Fruit fly (Drosophila melanogaster) whole organism, embryonic: ENCODE data around the gene CG15498.

Experiments
- Abd-B ChIP-seq: fragments of 200-800 bp; sonication (Bioruptor generic); optimal IDR thresholded peaks from 2 replicates; lab custom pipeline; 2018; ENCODE audit warnings: missing biosample characterization, mild to moderate bottlenecking, missing genetic modification characterization, moderate library complexity
- Ada2b ChIP-seq: fragments of 200-800 bp; sonication (Bioruptor generic); IDR thresholded peaks from 2 replicates; pipeline ENCODE4 v1.3.6; 2022; ENCODE audit warnings: missing biosample characterization, missing genetic modification characterization
- Aef1 ChIP-seq: fragments of 200-800 bp; sonication (Bioruptor generic); IDR thresholded peaks from 3 replicates; pipeline ENCODE4 v1.3.6; 2022; ENCODE audit warnings: missing biosample characterization, missing genetic modification characterization
- Bdp1 ChIP-seq: fragments of 200-800 bp; sonication (Bioruptor generic); optimal IDR thresholded peaks from 3 replicates; lab custom pipeline; 2016; ENCODE audit warnings: missing biosample characterization, missing genetic modification characterization
- BtbVII ChIP-seq: fragments of 200-800 bp; sonication (Bioruptor generic); optimal IDR thresholded peaks from 3 replicates; lab custom pipeline; 2017; ENCODE audit warnings: missing biosample characterization, mild to moderate bottlenecking, missing genetic modification characterization
- CG10366 ChIP-seq: fragments of 200-800 bp; sonication (Bioruptor generic); IDR thresholded peaks from 2 replicates; pipeline ENCODE4 v1.3.6; 2022; ENCODE audit warnings: missing biosample characterization, missing genetic modification characterization
- CG11456 ChIP-seq: fragments of 200-800 bp; sonication (Bioruptor generic); IDR thresholded peaks from 3 replicates; pipeline ENCODE4 v1.3.6; 2022; ENCODE audit warnings: missing biosample characterization, missing genetic modification characterization
- CG12071 ChIP-seq: fragments of 200-800 bp; sonication (Bioruptor generic); optimal IDR thresholded peaks from 3 replicates; lab custom pipeline; 2018; ENCODE audit warnings: missing biosample characterization, mild to moderate bottlenecking, missing genetic modification characterization
- CG12104 ChIP-seq: fragments of 200-800 bp; sonication (Bioruptor generic); optimal IDR thresholded peaks from 3 replicates; lab custom pipeline; 2016; ENCODE audit warnings: missing biosample characterization, missing genetic modification characterization
- CG12391 ChIP-seq: fragments of 200-800 bp; sonication (Bioruptor generic); optimal IDR thresholded peaks from 3 replicates; lab custom pipeline; 2018; ENCODE audit warnings: missing biosample characterization, mild to moderate bottlenecking, missing genetic modification characterization, moderate library complexity
- CG13775 ChIP-seq: fragments of 200-800 bp; sonication (Bioruptor generic); optimal IDR thresholded peaks from 3 replicates; lab custom pipeline; 2017; ENCODE audit warnings: missing biosample characterization, mild to moderate bottlenecking, missing genetic modification characterization
- CG1647 ChIP-seq: fragments of 200-800 bp; sonication (Bioruptor generic); optimal IDR thresholded peaks from 3 replicates; lab custom pipeline; 2016; ENCODE audit warnings: missing biosample characterization, missing genetic modification characterization
- CG16813 ChIP-seq: fragments of 200-800 bp; sonication (Bioruptor generic); IDR thresholded peaks from 3 replicates; pipeline ENCODE4 v1.3.6; 2022; ENCODE audit warnings: missing biosample characterization, missing genetic modification characterization; ENCODE audit not compliant: partially characterized antibody
- CG16815 ChIP-seq: fragments of 200-800 bp; sonication (Bioruptor generic); optimal IDR thresholded peaks from 3 replicates; lab custom pipeline; 2017; ENCODE audit warnings: missing biosample characterization, mild to moderate bottlenecking, missing genetic modification characterization
- CG17359 ChIP-seq: fragments of 200-800 bp; sonication (Bioruptor generic); optimal IDR thresholded peaks from 3 replicates; lab custom pipeline; 2018; ENCODE audit warnings: missing biosample characterization, mild to moderate bottlenecking, missing genetic modification characterization, moderate library complexity
- CG17612 ChIP-seq: fragments of 200-800 bp; sonication (Bioruptor generic); IDR thresholded peaks from 2 replicates; pipeline ENCODE4 v1.3.6; 2022; ENCODE audit warnings: missing biosample characterization, missing genetic modification characterization
- CG18599 ChIP-seq: fragments of 200-800 bp; sonication (Bioruptor generic); optimal IDR thresholded peaks from 3 replicates; lab custom pipeline; 2017; ENCODE audit warnings: missing biosample characterization, missing genetic modification characterization, mild to moderate bottlenecking, moderate library complexity, missing genetic modification reagents
- CG2712 ChIP-seq: fragments of 200-800 bp; optimal IDR thresholded peaks from 3 replicates; lab custom pipeline; 2019; ENCODE audit warnings: missing biosample characterization, mild to moderate bottlenecking, missing genetic modification characterization, moderate library complexity
- CG31388 ChIP-seq: fragments of 200-800 bp; sonication (Bioruptor generic); optimal IDR thresholded peaks from 2 replicates; lab custom pipeline; 2016; ENCODE audit warnings: missing biosample characterization, missing genetic modification characterization
- CG4360 ChIP-seq: fragments of 200-800 bp; sonication (Bioruptor generic); IDR thresholded peaks from 2 replicates; pipeline ENCODE4 v1.3.6; 2022; ENCODE audit warnings: missing biosample characterization, missing genetic modification characterization
- CG4424 ChIP-seq: fragments of 200-800 bp; sonication (Bioruptor generic); optimal IDR thresholded peaks from 3 replicates; lab custom pipeline; 2016; ENCODE audit warnings: missing biosample characterization, missing genetic modification characterization
- CG4707 ChIP-seq: fragments of 200-800 bp; sonication (Bioruptor generic); optimal IDR thresholded peaks from 2 replicates; lab custom pipeline; 2018; ENCODE audit warnings: missing biosample characterization, mild to moderate bottlenecking, missing genetic modification characterization, moderate library complexity
- CG6813 ChIP-seq: fragments of 200-800 bp; sonication (Bioruptor generic); optimal IDR thresholded peaks from 2 replicates; lab custom pipeline; 2017; ENCODE audit warnings: missing biosample characterization, missing genetic modification characterization, mild to moderate bottlenecking, moderate library complexity, missing genetic modification reagents
- CrebB ChIP-seq: fragments of 200-800 bp; sonication (Bioruptor generic); optimal IDR thresholded peaks from 3 replicates; lab custom pipeline; 2018; ENCODE audit warnings: missing biosample characterization, mild to moderate bottlenecking, missing genetic modification characterization
- Dfd ChIP-seq, 2 experiments: fragments of >200 bp; optimal IDR thresholded peaks; 2 replicates each; lab custom pipeline; 2017; ENCODE audit warnings: missing biosample characterization in 2 of 2, missing genetic modification characterization in 2 of 2
- GATAe ChIP-seq: fragments of 200-800 bp; sonication (Bioruptor generic); conservative IDR thresholded peaks from 2 replicates; pipeline ENCODE4 v1.3.6; 2022; ENCODE audit warnings: missing biosample characterization, missing genetic modification characterization
- HLH3B ChIP-seq: fragments of 200-800 bp; sonication (Bioruptor generic); IDR thresholded peaks from 2 replicates; pipeline ENCODE4 v1.3.6; 2022; ENCODE audit warnings: missing biosample characterization, missing genetic modification characterization
- Hey ChIP-seq: fragments of 200-800 bp; sonication (Bioruptor generic); optimal IDR thresholded peaks from 3 replicates; lab custom pipeline; 2018; ENCODE audit warnings: missing biosample characterization, mild to moderate bottlenecking, missing genetic modification characterization
- Hr78 ChIP-seq, 2 experiments: fragments of 200-800 bp in 1 of 2; fragments of >200 bp in 1 of 2; sonication (Bioruptor generic) in 1 of 2; optimal IDR thresholded peaks; 2 replicates each; lab custom pipeline; 2017 to 2019; ENCODE audit warnings: missing biosample characterization in 2 of 2, missing genetic modification characterization in 2 of 2, mild to moderate bottlenecking in 1 of 2, moderate library complexity in 1 of 2
- Meics ChIP-seq: fragments of 200-800 bp; sonication (Bioruptor generic); optimal IDR thresholded peaks from 2 replicates; lab custom pipeline; 2017; ENCODE audit warnings: missing biosample characterization, mild to moderate bottlenecking, missing genetic modification characterization
- Ssrp ChIP-seq: fragments of 200-800 bp; sonication (Bioruptor generic); optimal IDR thresholded peaks from 2 replicates; lab custom pipeline; 2018; ENCODE audit warnings: missing biosample characterization, mild to moderate bottlenecking, missing genetic modification characterization, moderate library complexity
- Vsx1 ChIP-seq: fragments of 200-800 bp; sonication (Bioruptor generic); optimal IDR thresholded peaks from 2 replicates; lab custom pipeline; 2017; ENCODE audit warnings: missing biosample characterization, mild to moderate bottlenecking, missing genetic modification characterization, missing genetic modification reagents
- bowl ChIP-seq: fragments of 200-800 bp; sonication (Bioruptor generic); IDR thresholded peaks from 2 replicates; pipeline ENCODE4 v1.3.6; 2022; ENCODE audit warnings: missing biosample characterization, missing genetic modification characterization
- cas ChIP-seq: fragments of 200-800 bp; sonication (Bioruptor generic); IDR thresholded peaks from 2 replicates; pipeline ENCODE4 v1.3.6; 2022; ENCODE audit warnings: missing biosample characterization, missing genetic modification characterization
- chinmo ChIP-seq: fragments of 200-800 bp; sonication (Bioruptor generic); IDR thresholded peaks from 4 replicates; pipeline ENCODE4 v1.3.6; 2022; ENCODE audit warnings: missing biosample characterization, missing genetic modification characterization; ENCODE audit not compliant: partially characterized antibody
- crp ChIP-seq, 2 experiments: fragments of 200-800 bp; sonication (Bioruptor generic); optimal IDR thresholded peaks; 2 replicates in 1 of 2; 3 replicates in 1 of 2; lab custom pipeline; 2017; ENCODE audit warnings: missing biosample characterization in 2 of 2, missing genetic modification characterization in 2 of 2, mild to moderate bottlenecking in 1 of 2, moderate library complexity in 1 of 2
- en ChIP-seq: fragments of 200-800 bp; sonication (Bioruptor generic); optimal IDR thresholded peaks from 2 replicates; lab custom pipeline; 2016; ENCODE audit warnings: missing biosample characterization, missing genetic modification characterization
- gcm2 ChIP-seq: fragments of 200-800 bp; sonication (Bioruptor generic); optimal IDR thresholded peaks from 2 replicates; lab custom pipeline; 2016; ENCODE audit warnings: missing biosample characterization, missing genetic modification characterization
- gfzf ChIP-seq: fragments of 200-800 bp; sonication (Bioruptor generic); optimal IDR thresholded peaks from 2 replicates; lab custom pipeline; 2016; ENCODE audit warnings: missing biosample characterization, mild to moderate bottlenecking, missing genetic modification characterization, moderate library complexity
- gt ChIP-seq: fragments of 200-800 bp; sonication (Bioruptor generic); IDR thresholded peaks from 2 replicates; pipeline ENCODE4 v1.3.6; 2022; ENCODE audit warnings: missing biosample characterization, missing genetic modification characterization
- her ChIP-seq: fragments of 200-800 bp; sonication (Bioruptor generic); optimal IDR thresholded peaks from 2 replicates; lab custom pipeline; 2016; ENCODE audit warnings: missing biosample characterization, missing genetic modification characterization
- inv ChIP-seq: fragments of 200-800 bp; sonication (Bioruptor generic); IDR thresholded peaks from 2 replicates; pipeline ENCODE4 v1.3.6; 2022; ENCODE audit warnings: missing biosample characterization, missing genetic modification characterization; ENCODE audit not compliant: partially characterized antibody
- knrl ChIP-seq: fragments of 200-800 bp; sonication (Bioruptor generic); IDR thresholded peaks from 3 replicates; pipeline ENCODE4 v1.3.6; 2022; ENCODE audit warnings: missing biosample characterization, missing genetic modification characterization; ENCODE audit not compliant: partially characterized antibody
- lmd ChIP-seq: fragments of 200-800 bp; sonication (Bioruptor generic); IDR thresholded peaks from 2 replicates; pipeline ENCODE4 v1.3.6; 2022; ENCODE audit warnings: missing biosample characterization, missing genetic modification characterization
- mld ChIP-seq: fragments of 200-800 bp; sonication (Bioruptor generic); IDR thresholded peaks from 3 replicates; pipeline ENCODE4 v1.3.6; 2022; ENCODE audit warnings: missing biosample characterization, missing genetic modification characterization; ENCODE audit not compliant: partially characterized antibody
- pita ChIP-seq: fragments of 200-800 bp; sonication (Bioruptor generic); optimal IDR thresholded peaks from 2 replicates; lab custom pipeline; 2017; ENCODE audit warnings: missing biosample characterization, mild to moderate bottlenecking, missing genetic modification characterization
- row ChIP-seq: fragments of 200-800 bp; sonication (Bioruptor generic); IDR thresholded peaks from 3 replicates; pipeline ENCODE4 v1.3.6; 2022; ENCODE audit warnings: missing biosample characterization, missing genetic modification characterization
- salm ChIP-seq: fragments of 200-800 bp; sonication (Bioruptor generic); optimal IDR thresholded peaks from 2 replicates; lab custom pipeline; 2018; ENCODE audit warnings: missing biosample characterization, mild to moderate bottlenecking, missing genetic modification characterization
- sr ChIP-seq: fragments of 200-800 bp; sonication (Bioruptor generic); IDR thresholded peaks from 3 replicates; pipeline ENCODE4 v1.3.6; 2022; ENCODE audit warnings: missing biosample characterization, missing genetic modification characterization
- zen ChIP-seq: fragments of 200-800 bp; sonication (Bioruptor generic); optimal IDR thresholded peaks from 3 replicates; lab custom pipeline; 2018; ENCODE audit warnings: missing biosample characterization, mild to moderate bottlenecking, missing genetic modification characterization, moderate library complexity
- zfh2 ChIP-seq: fragments of 200-800 bp; sonication (Bioruptor generic); optimal IDR thresholded peaks from 2 replicates; lab custom pipeline; 2016; ENCODE audit warnings: missing biosample characterization, missing genetic modification characterization

The CG15498 gene

dm6 chr3R:21612902-21613301 lies 44.0 kb upstream of the CG15498 start (continued):
- TF ChIP-seq Abd-B (GFP tag; lab: Kevin White, UChicago), result peak; percentile 25
- no peak for TF ChIP-seq Meics (GFP tag; lab: Kevin White, UChicago)
- no peak for TF ChIP-seq Hey (tag; lab: Kevin White, UChicago)
- TF ChIP-seq sr, result no peak
- no peak for TF ChIP-seq Bdp1 (GFP tag; lab: Kevin White, UChicago)
- TF ChIP-seq gt (GFP tag; lab: Robert Waterston, UW), result no peak
- no peak for TF ChIP-seq HLH3B (GFP tag; lab: Robert Waterston, UW)
- no peak for TF ChIP-seq CG4707
- no peak for TF ChIP-seq CG17612 (GFP tag; lab: Robert Waterston, UW)
- no peak for TF ChIP-seq knrl (GFP tag; lab: Robert Waterston, UW)
- TF ChIP-seq Hr78 (GFP tag; optimal IDR thresholded peaks at IDR 0.05; lab: Kevin White, UChicago), result no peak
- no peak for TF ChIP-seq gcm2 (GFP tag; lab: Kevin White, UChicago)
- TF ChIP-seq Vsx1 (GFP tag; lab: Kevin White, UChicago), result no peak
- TF ChIP-seq CG16815 (GFP tag; lab: Kevin White, UChicago), result peak; percentile 48
- TF ChIP-seq Ssrp, result peak; percentile 57
- no peak for TF ChIP-seq en (GFP tag; lab: Kevin White, UChicago)
- peak; percentile 46 for TF ChIP-seq CG4424 (GFP tag; lab: Kevin White, UChicago)
- TF ChIP-seq Dfd (GFP tag; optimal IDR thresholded peaks at IDR 0.05; lab: Kevin White, UChicago), result no peak
- no peak for TF ChIP-seq row
- TF ChIP-seq CG12391 (tag; lab: Kevin White, UChicago), result peak; percentile 49
- no peak for TF ChIP-seq CG12071 (GFP tag; lab: Kevin White, UChicago)
- TF ChIP-seq inv (GFP tag; lab: Robert Waterston, UW), result no peak
- TF ChIP-seq lmd, result no peak
- no peak for TF ChIP-seq CG4360 (GFP tag; lab: Robert Waterston, UW)
- TF ChIP-seq bowl (GFP tag; lab: Robert Waterston, UW), result no peak
- TF ChIP-seq chinmo (GFP tag; lab: Robert Waterston, UW), result no peak
- TF ChIP-seq cas (GFP tag; lab: Robert Waterston, UW), result no peak
- no peak for TF ChIP-seq salm (tag; lab: Kevin White, UChicago)
- no peak for TF ChIP-seq CG12104 (GFP tag; lab: Kevin White, UChicago)
- no peak for TF ChIP-seq zen
- no peak for TF ChIP-seq CrebB (tag; lab: Kevin White, UChicago)
- no peak for TF ChIP-seq her (GFP tag; lab: Kevin White, UChicago)
- no peak for TF ChIP-seq CG31388
- peak; percentile 17 for TF ChIP-seq CG17359 (tag; lab: Kevin White, UChicago)
- no peak for TF ChIP-seq CG6813 (GFP tag; lab: Kevin White, UChicago)
- TF ChIP-seq Ada2b, result no peak
- TF ChIP-seq GATAe (GFP tag; lab: Robert Waterston, UW), result no peak
- TF ChIP-seq gfzf, result no peak
- TF ChIP-seq CG1647, result no peak
- TF ChIP-seq Aef1 (GFP tag; lab: Robert Waterston, UW), result no peak
- TF ChIP-seq crp (GFP tag; optimal IDR thresholded peaks at IDR 0.05; lab: Kevin White, UChicago), result no peak
- TF ChIP-seq CG16813 (GFP tag; lab: Robert Waterston, UW), result no peak
- no peak for TF ChIP-seq CG13775 (GFP tag; lab: Kevin White, UChicago)
- TF ChIP-seq CG2712 (tag; lab: Kevin White, UChicago), result peak; percentile 5
- no peak for TF ChIP-seq CG10366 (GFP tag; lab: Robert Waterston, UW)
- TF ChIP-seq CG11456 (GFP tag; lab: Robert Waterston, UW), result no peak
- no peak for TF ChIP-seq pita (GFP tag; lab: Kevin White, UChicago)
- no peak for TF ChIP-seq BtbVII (GFP tag; lab: Kevin White, UChicago)
- peak; percentile 31 for TF ChIP-seq zfh2 (GFP tag; lab: Kevin White, UChicago)
- TF ChIP-seq CG18599 (GFP tag; lab: Kevin White, UChicago), result no peak
- TF ChIP-seq mld, result no peak
